Worm (Caenorhabditis elegans) whole organism, early embryonic: ENCODE measurements around the gene sod-4.

Experiments
- B0310.2 ChIP-seq: sonication (generic microtip); optimal IDR thresholded peaks from 2 replicates; lab custom pipeline; 2016; ENCODE audit warnings: mild to moderate bottlenecking, missing genetic modification characterization, missing compliant biosample characterization
- aly-1 ChIP-seq: sonication (generic microtip); optimal IDR thresholded peaks from 2 replicates; lab custom pipeline; 2016; ENCODE audit warnings: missing genetic modification characterization, missing compliant biosample characterization
- ama-1 ChIP-seq: fragments of 150-350 bp; optimal IDR thresholded peaks from 2 replicates; lab custom pipeline; 2014
- ceh-36 ChIP-seq: sonication (generic microtip); optimal IDR thresholded peaks from 2 replicates; lab custom pipeline; 2016; ENCODE audit warnings: missing genetic modification characterization, inconsistent platforms, missing compliant biosample characterization
- flt-1 ChIP-seq: fragments of 200-800 bp; sonication (Bioruptor generic); IDR thresholded peaks from 2 replicates; pipeline ENCODE4 v1.3.6; 2022; ENCODE audit warnings: missing genetic modification characterization, missing compliant biosample characterization
- hmg-4 ChIP-seq: fragments of 200-800 bp; sonication (Bioruptor generic); optimal IDR thresholded peaks from 2 replicates; lab custom pipeline; 2018; ENCODE audit warnings: mild to moderate bottlenecking, missing genetic modification characterization, missing compliant biosample characterization
- hnd-1 ChIP-seq: sonication (generic microtip); optimal IDR thresholded peaks from 2 replicates; lab custom pipeline; 2016; ENCODE audit warnings: missing genetic modification characterization, missing compliant biosample characterization
- pes-1 ChIP-seq: fragments of 200-800 bp; sonication (Bioruptor generic); IDR thresholded peaks from 2 replicates; pipeline ENCODE4 v1.3.6; 2022; ENCODE audit warnings: missing genetic modification reagents, missing genetic modification characterization, missing compliant biosample characterization
- tbx-11 ChIP-seq: fragments of 200-800 bp; sonication (Bioruptor generic); IDR thresholded peaks from 2 replicates; pipeline ENCODE4 v1.3.6; 2022; ENCODE audit warnings: missing genetic modification characterization, missing compliant biosample characterization
- tra-4 ChIP-seq: sonication (generic microtip); optimal IDR thresholded peaks from 2 replicates; lab custom pipeline; 2017; ENCODE audit warnings: missing genetic modification characterization, missing compliant biosample characterization

- no peak for TF ChIP-seq aly-1 (tag; lab: Kevin White, UChicago)
- TF ChIP-seq tra-4 (tag; lab: Kevin White, UChicago), result no peak
- TF ChIP-seq ceh-36, result no peak
- TF ChIP-seq pes-1 (GFP tag; lab: Robert Waterston, UW), result no peak
- TF ChIP-seq flt-1 (GFP tag; lab: Robert Waterston, UW), result no peak
- no peak for TF ChIP-seq ama-1 (lab: Kevin White, UChicago)
- no peak for TF ChIP-seq tbx-11
- no peak for TF ChIP-seq hmg-4
- TF ChIP-seq hnd-1 (tag; lab: Kevin White, UChicago), result no peak
- no peak for TF ChIP-seq B0310.2 (tag; lab: Kevin White, UChicago)
Observed at ce11 chrIII:9528824-9529223, 28.6 kb upstream of the sod-4 start, which contains the start of gene ZK1098.2.
